Worm (Caenorhabditis elegans) whole organism, mixed stage, embryonic: ENCODE data around the gene C03E10.1.

Experiments
- blmp-1 ChIP-seq: fragments of 150-350 bp; optimal IDR thresholded peaks from 2 replicates; lab custom pipeline; 2014; ENCODE audit warnings: missing biosample characterization, missing genetic modification characterization
- cnd-1 ChIP-seq: fragments of 200-800 bp; sonication (Bioruptor generic); optimal IDR thresholded peaks from 2 replicates; lab custom pipeline; 2018; ENCODE audit warnings: mild to moderate bottlenecking, missing genetic modification characterization, missing compliant biosample characterization
- drap-1 ChIP-seq: fragments of 200-800 bp; sonication (Bioruptor generic); optimal IDR thresholded peaks from 3 replicates; lab custom pipeline; 2018; ENCODE audit warnings: mild to moderate bottlenecking, missing genetic modification characterization, missing compliant biosample characterization
- lin-13 ChIP-seq: fragments of 150-350 bp; optimal IDR thresholded peaks from 2 replicates; lab custom pipeline; 2014; ENCODE audit warnings: missing biosample characterization, missing genetic modification characterization
- lsy-2 ChIP-seq: fragments of 150-350 bp; optimal IDR thresholded peaks from 2 replicates; lab custom pipeline; 2014; ENCODE audit warnings: missing biosample characterization, missing genetic modification characterization
- nhr-12 ChIP-seq: fragments of 150-350 bp; optimal IDR thresholded peaks from 2 replicates; lab custom pipeline; 2014; ENCODE audit warnings: missing biosample characterization, missing genetic modification characterization
- nhr-237 ChIP-seq: fragments of 150-350 bp; optimal IDR thresholded peaks from 2 replicates; lab custom pipeline; 2014; ENCODE audit warnings: missing biosample characterization, missing genetic modification characterization
- nhr-28 ChIP-seq: fragments of 150-350 bp; optimal IDR thresholded peaks from 2 replicates; lab custom pipeline; 2014; ENCODE audit warnings: missing biosample characterization, missing genetic modification characterization
- unc-62 ChIP-seq: fragments of 150-350 bp; optimal IDR thresholded peaks from 2 replicates; lab custom pipeline; 2014; ENCODE audit warnings: missing biosample characterization, missing genetic modification reagents, missing genetic modification characterization
- ztf-11 ChIP-seq: fragments of 150-350 bp; optimal IDR thresholded peaks from 2 replicates; lab custom pipeline; 2014; ENCODE audit warnings: missing biosample characterization, missing genetic modification characterization

DNA sequence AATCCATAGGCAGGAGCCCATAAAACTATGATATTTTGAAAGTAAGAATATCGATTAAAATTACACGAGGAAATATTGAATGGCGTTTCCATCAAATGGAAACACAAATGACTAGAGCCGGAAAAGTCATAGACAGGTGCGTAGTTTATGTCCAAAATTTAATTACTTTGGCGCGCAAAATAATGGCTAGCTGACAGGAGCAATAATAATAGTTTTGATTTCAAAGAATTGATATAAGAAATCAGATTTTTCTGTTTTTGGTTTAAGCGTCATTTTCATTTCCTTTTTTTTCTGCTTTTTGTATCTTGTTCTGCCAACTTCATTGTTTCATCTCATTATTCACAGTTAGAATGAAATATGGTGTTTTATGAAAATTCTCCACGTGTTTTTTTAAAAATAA, 28.0 kb upstream of the C03E10.1 start, which contains the start of gene F07B10.4:
- TF ChIP-seq drap-1 (no peak), nhr-237 (no peak), blmp-1 (no peak), nhr-28 (tag; lab: Kevin White, UChicago) (no peak), nhr-12 (no peak), ztf-11 (tag; lab: Kevin White, UChicago) (no peak), unc-62 (GFP tag; lab: Kevin White, UChicago) (no peak), lsy-2 (tag; lab: Kevin White, UChicago) (no peak), lin-13 (tag; lab: Kevin White, UChicago) (no peak), cnd-1 (tag; lab: Kevin White, UChicago) (no peak)
